Worm (Caenorhabditis elegans): ENCODE data around the gene F56F10.1.

F56F10.1 gene

DNA sequence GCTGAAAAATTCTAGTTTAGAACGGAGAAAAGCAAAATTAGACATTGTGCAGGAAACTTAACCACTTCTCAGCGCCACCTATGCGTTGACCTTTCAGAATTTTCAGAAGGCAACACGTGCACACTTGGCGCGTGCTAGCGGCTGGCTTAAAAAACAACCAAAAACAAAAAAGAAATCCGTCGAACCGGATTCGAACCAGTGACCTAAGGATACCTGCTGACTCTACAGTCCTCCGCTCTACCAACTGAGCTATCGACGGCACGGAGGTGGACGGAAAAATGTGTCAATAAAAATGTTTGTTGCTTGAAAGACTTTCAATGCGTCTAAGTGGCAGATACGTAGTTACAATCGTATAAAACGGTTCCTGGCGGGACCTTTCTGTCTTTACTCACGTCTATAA is 7.2 kb upstream of the F56F10.1 start:
- TF ChIP-seq alr-1 (tag; optimal IDR thresholded peaks at IDR 0.05; ENCODE audit: borderline replicate concordance) (no peak), lin-35 (GFP tag; optimal IDR thresholded peaks at IDR 0.05) (peak in 1 of 2 experiments; percentile 23), nhr-85 (tag) (peak; percentile 49)

DNA sequence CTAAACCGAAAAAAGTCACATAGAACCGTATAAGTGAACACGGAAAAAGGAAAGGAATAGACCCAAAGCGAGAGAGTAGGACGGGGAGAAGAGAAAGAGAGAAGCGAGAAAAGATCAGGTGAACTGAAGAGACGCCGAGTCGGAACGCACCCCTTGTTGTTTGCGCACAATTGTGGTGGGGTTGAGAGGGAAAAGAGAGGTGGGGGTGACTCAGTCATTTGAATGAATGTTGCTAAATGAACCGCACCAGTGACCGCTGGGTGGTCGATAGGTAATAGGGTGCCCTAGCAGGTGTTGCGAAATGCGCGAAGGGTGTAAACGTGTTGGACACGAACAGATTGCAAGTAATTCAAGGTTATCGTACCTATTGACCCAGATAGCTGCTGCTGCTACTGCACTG is 1.4 kb upstream of the F56F10.1 start, which contains the start of gene lgl-1:
lgl-1 (minus strand) TSS at position 70 of the 400 bp plus-strand sequence.
- TF ChIP-seq nhr-85 (tag) (peak; percentile 75), ets-5 (GFP tag; IDR thresholded peaks at IDR 0.05) (no peak), pax-3 (tag; optimal IDR thresholded peaks at IDR 0.05) (no peak), fkh-8 (tag; optimal IDR thresholded peaks at IDR 0.05) (peak; percentile 20), nhr-47 (tag; optimal IDR thresholded peaks at IDR 0.05) (peak; percentile 27), blmp-1 (tag; optimal IDR thresholded peaks at IDR 0.05) (peak; percentile 51), ces-1 (GFP tag; optimal IDR thresholded peaks at IDR 0.05) (no peak), C16A3.4 (tag; optimal IDR thresholded peaks at IDR 0.05) (no peak), mab-9 (GFP tag; IDR thresholded peaks at IDR 0.05) (no peak), lir-3 (tag; optimal IDR thresholded peaks at IDR 0.05; ENCODE audit: poor library complexity) (no peak), lin-35 (GFP tag; optimal IDR thresholded peaks at IDR 0.05) (peak; percentile 16 to 32), lin-13 (GFP tag; optimal IDR thresholded peaks at IDR 0.05) (no peak), snu-23 (GFP tag; optimal IDR thresholded peaks at IDR 0.05) (peak; percentile 45), lsy-2 (tag; optimal IDR thresholded peaks at IDR 0.05) (peak in 1 of 2 experiments; percentile 11), jun-1 (tag; optimal IDR thresholded peaks at IDR 0.05) (peak; percentile 64), isw-1 (GFP tag; IDR thresholded peaks at IDR 0.05) (0 out of 2 replicates have a peak, but pooled peaks have one; percentile 6), swsn-7 (tag; optimal IDR thresholded peaks at IDR 0.05) (peak; percentile 8), efl-1 (optimal IDR thresholded peaks at IDR 0.05) (peak; percentile 16 to 45), efl-1 (GFP tag; optimal IDR thresholded peaks at IDR 0.05 in 1 of 2) (no peak), nhr-71 (tag; optimal IDR thresholded peaks at IDR 0.05) (no peak), dpl-1 (GFP tag; optimal IDR thresholded peaks at IDR 0.05) (no peak), lin-14 (GFP tag; optimal IDR thresholded peaks at IDR 0.05) (peak; percentile 86), sptf-1 (tag; optimal IDR thresholded peaks at IDR 0.05) (no peak), ceh-63 (GFP tag; optimal IDR thresholded peaks at IDR 0.05) (no peak), nhr-20 (tag; optimal IDR thresholded peaks at IDR 0.05) (peak; percentile 6), ceh-82 (tag; optimal IDR thresholded peaks at IDR 0.05) (peak in 2 of 3 experiments; percentile 19 to 54), fos-1 (tag; optimal IDR thresholded peaks at IDR 0.05) (peak; percentile 22), zag-1 (tag; optimal IDR thresholded peaks at IDR 0.05) (no peak), ama-1 (optimal IDR thresholded peaks at IDR 0.05) (no peak), rnt-1 (tag; optimal IDR thresholded peaks at IDR 0.05) (peak; percentile 5), unc-86 (tag; optimal IDR thresholded peaks at IDR 0.05) (no peak), nhr-19 (GFP tag; conservative IDR thresholded peaks at IDR 0.05) (0 out of 2 replicates have a peak, but pooled peaks have one; percentile 6), mep-1 (tag; optimal IDR thresholded peaks at IDR 0.05) (peak; percentile 40), zip-4 (GFP tag; optimal IDR thresholded peaks at IDR 0.05) (peak; percentile 29)

DNA sequence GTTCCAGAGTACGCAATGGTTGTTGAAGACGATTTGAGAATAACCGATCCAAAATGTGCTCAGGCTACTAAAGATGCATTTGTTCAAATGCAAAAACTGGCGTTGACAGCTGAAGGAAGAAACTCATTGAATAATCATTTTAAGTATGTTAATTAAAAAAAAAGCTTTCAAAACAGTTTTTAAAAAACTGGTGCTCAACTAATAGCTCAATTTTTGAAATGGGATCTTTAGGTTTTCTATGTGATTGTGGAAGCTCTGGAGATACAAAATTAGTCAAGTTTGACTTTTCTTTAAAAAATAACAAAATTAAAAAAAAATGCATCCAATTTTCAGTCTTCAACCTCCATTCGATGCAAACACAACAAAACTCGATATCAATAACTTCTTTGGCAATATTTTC is 1.2 kb downstream of the F56F10.1 start:
- TF ChIP-seq efl-3 (GFP tag; optimal IDR thresholded peaks at IDR 0.05) (no peak), nhr-76 (tag; optimal IDR thresholded peaks at IDR 0.05) (no peak), fkh-8 (tag; optimal IDR thresholded peaks at IDR 0.05) (no peak)

- TF ChIP-seq efl-1 (optimal IDR thresholded peaks at IDR 0.05) (peak; percentile 36 to 66), efl-1 (GFP tag; optimal IDR thresholded peaks at IDR 0.05 in 1 of 2) (peak in 1 of 2 experiments; percentile 15), fkh-10 (GFP tag; optimal IDR thresholded peaks at IDR 0.05) (peak; percentile 28), lin-14 (GFP tag; optimal IDR thresholded peaks at IDR 0.05) (peak; percentile 86), dsc-1 (tag; optimal IDR thresholded peaks at IDR 0.05) (peak; percentile 13), ztf-11 (tag; optimal IDR thresholded peaks at IDR 0.05) (no peak), unc-130 (tag; optimal IDR thresholded peaks at IDR 0.05) (peak; percentile 40), zag-1 (tag; optimal IDR thresholded peaks at IDR 0.05) (no peak), skn-1 (tag; optimal IDR thresholded peaks at IDR 0.05) (peak; percentile 96), nhr-77 (tag; optimal IDR thresholded peaks at IDR 0.05) (peak; percentile 58), elt-3 (tag; optimal IDR thresholded peaks at IDR 0.05) (peak in 3 of 6 experiments; percentile 10 to 45 (median 38)), jun-1 (tag; optimal IDR thresholded peaks at IDR 0.05) (peak; percentile 18), elt-2 (tag; optimal IDR thresholded peaks at IDR 0.05) (no peak), nhr-20 (tag; optimal IDR thresholded peaks at IDR 0.05) (peak; percentile 62), nhr-47 (tag; optimal IDR thresholded peaks at IDR 0.05) (peak; percentile 64), hlh-4 (tag; optimal IDR thresholded peaks at IDR 0.05) (no peak), snu-23 (GFP tag; optimal IDR thresholded peaks at IDR 0.05) (peak; percentile 77), fos-1 (tag; optimal IDR thresholded peaks at IDR 0.05) (peak; percentile 24), lin-15B (tag; optimal IDR thresholded peaks at IDR 0.05) (peak; percentile 61), mef-2 (tag; optimal IDR thresholded peaks at IDR 0.05) (peak; percentile 3)
Measured at ce11 chrX:876935-877334, 4.5 kb downstream of the F56F10.1 start, which contains the start of gene ZC13.1. ZC13.1 (plus strand) TSS chrX:877239.

All from whole organism, L1 larva.